In genomic region chrX:6376748-6377147, dm6 we compare ENCODE assay signal across 1 fruit fly cellular context.
TF ChIP-seq lines count a peak whose summit lies in the region.

No protein-coding gene starts in this region.

TF ChIP-seq in whole organism, embryonic, 481 proteins besides CTCF, POLR2A, EP300 and RAD21 (continued from another document and continues in another):
- TF ChIP-seq lov (optimal IDR thresholded peaks at IDR 0.05; lab: Kevin White, UChicago) (no peak), lov (GFP tag; IDR thresholded peaks at IDR 0.05; lab: Robert Waterston, UW) (no peak), D19B (GFP tag; optimal IDR thresholded peaks at IDR 0.05; lab: Kevin White, UChicago) (no peak), CG10366 (GFP tag; IDR thresholded peaks at IDR 0.05; lab: Robert Waterston, UW) (no peak), Usf (GFP tag; optimal IDR thresholded peaks at IDR 0.05; lab: Kevin White, UChicago) (no peak), vfl (GFP tag; optimal IDR thresholded peaks at IDR 0.05; lab: Kevin White, UChicago) (no peak), prd (optimal IDR thresholded peaks at IDR 0.05; lab: Kevin White, UChicago) (no peak), prd (GFP tag; IDR thresholded peaks at IDR 0.05; lab: Robert Waterston, UW) (0 out of 3 replicates have a peak, but pooled peaks have one; percentile 8), bsh (GFP tag; optimal IDR thresholded peaks at IDR 0.05; lab: Kevin White, UChicago) (peak in 1 of 2 experiments; percentile 5), CG34422 (GFP tag; IDR thresholded peaks at IDR 0.05; lab: Robert Waterston, UW) (no peak), eve (GFP tag; optimal IDR thresholded peaks at IDR 0.05; lab: Kevin White, UChicago) (no peak), dmrt11E (tag; optimal IDR thresholded peaks at IDR 0.05; lab: Kevin White, UChicago) (no peak), CG7556 (GFP tag; optimal IDR thresholded peaks at IDR 0.05; lab: Kevin White, UChicago) (peak; percentile 7), dm (GFP tag; optimal IDR thresholded peaks at IDR 0.05; lab: Kevin White, UChicago) (no peak), Fer3 (tag; optimal IDR thresholded peaks at IDR 0.05; lab: Kevin White, UChicago) (peak; percentile 3), Optix (GFP tag; IDR thresholded peaks at IDR 0.05; lab: Robert Waterston, UW) (no peak), bcd (GFP tag; optimal IDR thresholded peaks at IDR 0.05; lab: Kevin White, UChicago) (peak; percentile 14), br (optimal IDR thresholded peaks at IDR 0.05; lab: Kevin White, UChicago) (no peak), CG5245 (GFP tag; optimal IDR thresholded peaks at IDR 0.05; lab: Kevin White, UChicago) (no peak), hb (GFP tag; IDR thresholded peaks at IDR 0.05; lab: Robert Waterston, UW; ENCODE audit: partially characterized antibody) (no peak), Ets97D (GFP tag; optimal IDR thresholded peaks at IDR 0.05; lab: Kevin White, UChicago) (no peak), NFAT (GFP tag; IDR thresholded peaks at IDR 0.05; lab: Robert Waterston, UW) (no peak), gsb (GFP tag; IDR thresholded peaks at IDR 0.05; lab: Robert Waterston, UW) (no peak), zen (tag; optimal IDR thresholded peaks at IDR 0.05; lab: Kevin White, UChicago) (no peak), Sox100B (GFP tag; optimal IDR thresholded peaks at IDR 0.05; lab: Kevin White, UChicago) (no peak), CG14860 (GFP tag; IDR thresholded peaks at IDR 0.05; lab: Robert Waterston, UW; ENCODE audit: partially characterized antibody) (no peak), CG17912 (GFP tag; optimal IDR thresholded peaks at IDR 0.05; lab: Kevin White, UChicago) (no peak), CG4617 (GFP tag; optimal IDR thresholded peaks at IDR 0.05; lab: Kevin White, UChicago; ENCODE audit: borderline replicate concordance) (no peak), ATbp (GFP tag; optimal IDR thresholded peaks at IDR 0.05; lab: Kevin White, UChicago) (no peak), CG8944 (GFP tag; optimal IDR thresholded peaks at IDR 0.05; lab: Kevin White, UChicago) (peak; percentile 14), ssp (GFP tag; IDR thresholded peaks at IDR 0.05; lab: Robert Waterston, UW) (no peak; the same call in 1 of the 2 replicates), CG12659 (GFP tag; optimal IDR thresholded peaks at IDR 0.05; lab: Kevin White, UChicago) (no peak), CG17829 (tag; optimal IDR thresholded peaks at IDR 0.05; lab: Kevin White, UChicago) (no peak), stwl (tag; optimal IDR thresholded peaks at IDR 0.05; lab: Kevin White, UChicago) (no peak), pnt (GFP tag; optimal IDR thresholded peaks at IDR 0.05; lab: Kevin White, UChicago) (no peak), CG3065 (GFP tag; optimal IDR thresholded peaks at IDR 0.05; lab: Kevin White, UChicago) (no peak), usp (GFP tag; optimal IDR thresholded peaks at IDR 0.05; lab: Kevin White, UChicago) (no peak), tap (tag; optimal IDR thresholded peaks at IDR 0.05; lab: Kevin White, UChicago) (no peak), CG10462 (GFP tag; optimal IDR thresholded peaks at IDR 0.05; lab: Kevin White, UChicago) (no peak), CG3726 (GFP tag; IDR thresholded peaks at IDR 0.05; lab: Robert Waterston, UW) (no peak), wek (GFP tag; optimal IDR thresholded peaks at IDR 0.05; lab: Kevin White, UChicago) (no peak), fd3F (GFP tag; optimal IDR thresholded peaks at IDR 0.05; lab: Kevin White, UChicago) (no peak), CG31441 (GFP tag; IDR thresholded peaks at IDR 0.05; lab: Robert Waterston, UW) (no peak), grau (tag; optimal IDR thresholded peaks at IDR 0.05; lab: Kevin White, UChicago) (peak; percentile 23), sqz (GFP tag; optimal IDR thresholded peaks at IDR 0.05; lab: Kevin White, UChicago) (no peak), mam (GFP tag; optimal IDR thresholded peaks at IDR 0.05; lab: Kevin White, UChicago) (peak; percentile 27), gt (GFP tag; IDR thresholded peaks at IDR 0.05; lab: Robert Waterston, UW) (no peak), Ptx1 (GFP tag; IDR thresholded peaks at IDR 0.05; lab: Robert Waterston, UW) (peak; percentile 40; the same call in 1 of the 2 replicates), CG11085 (GFP tag; IDR thresholded peaks at IDR 0.05; lab: Robert Waterston, UW) (no peak), ewg (GFP tag; optimal IDR thresholded peaks at IDR 0.05; lab: Kevin White, UChicago) (no peak), Hr78 (GFP tag; optimal IDR thresholded peaks at IDR 0.05; lab: Kevin White, UChicago) (no peak), abd-A (tag; optimal IDR thresholded peaks at IDR 0.05; lab: Kevin White, UChicago) (no peak), CG12155 (GFP tag; optimal IDR thresholded peaks at IDR 0.05; lab: Kevin White, UChicago) (no peak), Hr51 (GFP tag; optimal IDR thresholded peaks at IDR 0.05; lab: Kevin White, UChicago) (peak in 1 of 2 experiments; percentile 24), E2f1 (GFP tag; IDR thresholded peaks at IDR 0.05; lab: Robert Waterston, UW) (no peak), dmrt99B (tag; optimal IDR thresholded peaks at IDR 0.05; lab: Kevin White, UChicago) (peak; percentile 52), seq (GFP tag; IDR thresholded peaks at IDR 0.05; lab: Robert Waterston, UW) (no peak), Hr3 (GFP tag; optimal IDR thresholded peaks at IDR 0.05; lab: Kevin White, UChicago) (no peak), mirr (GFP tag; optimal IDR thresholded peaks at IDR 0.05; lab: Kevin White, UChicago) (no peak), pzg (GFP tag; optimal IDR thresholded peaks at IDR 0.05; lab: Kevin White, UChicago) (no peak), CG12104 (GFP tag; optimal IDR thresholded peaks at IDR 0.05; lab: Kevin White, UChicago) (no peak), nom (GFP tag; optimal IDR thresholded peaks at IDR 0.05; lab: Kevin White, UChicago) (no peak), CG5953 (GFP tag; IDR thresholded peaks at IDR 0.05; lab: Robert Waterston, UW) (no peak), NK7.1 (GFP tag; optimal IDR thresholded peaks at IDR 0.05; lab: Kevin White, UChicago) (no peak), CG9727 (GFP tag; optimal IDR thresholded peaks at IDR 0.05; lab: Kevin White, UChicago) (peak; percentile 12), gsb-n (tag; optimal IDR thresholded peaks at IDR 0.05; lab: Kevin White, UChicago) (no peak), CG2116 (GFP tag; optimal IDR thresholded peaks at IDR 0.05; lab: Kevin White, UChicago) (no peak), hth (optimal IDR thresholded peaks at IDR 0.05; lab: Kevin White, UChicago) (no peak), grn (GFP tag; optimal IDR thresholded peaks at IDR 0.05; lab: Kevin White, UChicago) (no peak), Med (GFP tag; lab: Kevin White, UChicago) (peak; percentile 84), Meics (GFP tag; optimal IDR thresholded peaks at IDR 0.05; lab: Kevin White, UChicago) (peak; percentile 37), Jarid2 (GFP tag; optimal IDR thresholded peaks at IDR 0.05; lab: Kevin White, UChicago) (no peak), CG18476 (GFP tag; optimal IDR thresholded peaks at IDR 0.05; lab: Kevin White, UChicago) (no peak), wdn (GFP tag; IDR thresholded peaks at IDR 0.05; lab: Robert Waterston, UW) (no peak), CG16813 (GFP tag; IDR thresholded peaks at IDR 0.05; lab: Robert Waterston, UW; ENCODE audit: partially characterized antibody) (no peak), GATAe (GFP tag; conservative IDR thresholded peaks at IDR 0.05; lab: Robert Waterston, UW) (no peak), CG3407 (GFP tag; optimal IDR thresholded peaks at IDR 0.05; lab: Kevin White, UChicago) (no peak), Sry-δ (GFP tag; optimal IDR thresholded peaks at IDR 0.05; lab: Kevin White, UChicago) (no peak), CG6654 (GFP tag; optimal IDR thresholded peaks at IDR 0.05; lab: Kevin White, UChicago) (no peak), CG8765 (GFP tag; IDR thresholded peaks at IDR 0.05; lab: Robert Waterston, UW) (no peak), Asciz (GFP tag; optimal IDR thresholded peaks at IDR 0.05; lab: Kevin White, UChicago) (no peak), nerfin-2 (GFP tag; IDR thresholded peaks at IDR 0.05; lab: Robert Waterston, UW; ENCODE audit: partially characterized antibody) (no peak), CG1602 (GFP tag; optimal IDR thresholded peaks at IDR 0.05; lab: Kevin White, UChicago) (no peak), nau (GFP tag; optimal IDR thresholded peaks at IDR 0.05; lab: Kevin White, UChicago) (no peak), sob (GFP tag; IDR thresholded peaks at IDR 0.05; lab: Robert Waterston, UW) (no peak), CG12942 (GFP tag; optimal IDR thresholded peaks at IDR 0.05; lab: Kevin White, UChicago) (no peak), CG11093 (GFP tag; IDR thresholded peaks at IDR 0.05; lab: Robert Waterston, UW) (no peak), CG31388 (GFP tag; optimal IDR thresholded peaks at IDR 0.05; lab: Kevin White, UChicago) (no peak), CG2120 (GFP tag; optimal IDR thresholded peaks at IDR 0.05; lab: Kevin White, UChicago) (peak; percentile 51), B-H2 (GFP tag; optimal IDR thresholded peaks at IDR 0.05; lab: Kevin White, UChicago) (no peak), shn (GFP tag; optimal IDR thresholded peaks at IDR 0.05; lab: Kevin White, UChicago) (no peak), CkIIα-i1 (GFP tag; IDR thresholded peaks at IDR 0.05; lab: Robert Waterston, UW) (no peak), CG9932 (GFP tag; IDR thresholded peaks at IDR 0.05; lab: Robert Waterston, UW) (no peak), YL-1 (GFP tag; optimal IDR thresholded peaks at IDR 0.05; lab: Kevin White, UChicago) (no peak), bigmax (GFP tag; optimal IDR thresholded peaks at IDR 0.05; lab: Kevin White, UChicago) (no peak), CG6765 (GFP tag; optimal IDR thresholded peaks at IDR 0.05; lab: Kevin White, UChicago) (peak; percentile 1), nmo (GFP tag; optimal IDR thresholded peaks at IDR 0.05; lab: Kevin White, UChicago) (peak; percentile 27), gem (tag; optimal IDR thresholded peaks at IDR 0.05; lab: Kevin White, UChicago) (peak; percentile 54), CoRest (tag; optimal IDR thresholded peaks at IDR 0.05; lab: Kevin White, UChicago) (peak; percentile 16), Camta (GFP tag; optimal IDR thresholded peaks at IDR 0.05; lab: Kevin White, UChicago) (no peak), CG2875 (GFP tag; optimal IDR thresholded peaks at IDR 0.05; lab: Kevin White, UChicago) (no peak), fd96Cb (tag; optimal IDR thresholded peaks at IDR 0.05; lab: Kevin White, UChicago) (peak; percentile 11), Bdp1 (GFP tag; optimal IDR thresholded peaks at IDR 0.05; lab: Kevin White, UChicago) (no peak), Rx (GFP tag; IDR thresholded peaks at IDR 0.05; lab: Robert Waterston, UW) (no peak), so (GFP tag; IDR thresholded peaks at IDR 0.05; lab: Robert Waterston, UW) (no peak), aop (GFP tag; IDR thresholded peaks at IDR 0.05; lab: Robert Waterston, UW) (no peak), CG4404 (GFP tag; IDR thresholded peaks at IDR 0.05; lab: Robert Waterston, UW) (no peak), sens (GFP tag; lab: Kevin White, UChicago) (peak; percentile 45), CG18599 (GFP tag; optimal IDR thresholded peaks at IDR 0.05; lab: Kevin White, UChicago) (peak; percentile 50), CG30020 (tag; optimal IDR thresholded peaks at IDR 0.05; lab: Kevin White, UChicago) (no peak), CG34376 (GFP tag; optimal IDR thresholded peaks at IDR 0.05; lab: Kevin White, UChicago) (no peak), ttk (GFP tag; IDR thresholded peaks at IDR 0.05; lab: Robert Waterston, UW) (no peak), ap (GFP tag; IDR thresholded peaks at IDR 0.05; lab: Robert Waterston, UW) (no peak), HLHmδ (GFP tag; optimal IDR thresholded peaks at IDR 0.05; lab: Kevin White, UChicago) (no peak), toy (GFP tag; IDR thresholded peaks at IDR 0.05; lab: Robert Waterston, UW) (no peak), phol (tag; optimal IDR thresholded peaks at IDR 0.05; lab: Kevin White, UChicago) (peak; percentile 21), Blimp-1 (GFP tag; optimal IDR thresholded peaks at IDR 0.05; lab: Kevin White, UChicago) (peak; percentile 11), lmd (GFP tag; IDR thresholded peaks at IDR 0.05; lab: Robert Waterston, UW) (no peak), Ravus (GFP tag; IDR thresholded peaks at IDR 0.05; lab: Robert Waterston, UW) (no peak), Dfd (GFP tag; optimal IDR thresholded peaks at IDR 0.05; lab: Kevin White, UChicago) (no peak), dan (GFP tag; IDR thresholded peaks at IDR 0.05; lab: Robert Waterston, UW) (no peak), zfh1 (GFP tag; IDR thresholded peaks at IDR 0.05; lab: Robert Waterston, UW) (no peak), fd102C (GFP tag; optimal IDR thresholded peaks at IDR 0.05; lab: Kevin White, UChicago) (no peak), CG1647 (GFP tag; optimal IDR thresholded peaks at IDR 0.05; lab: Kevin White, UChicago) (no peak), CG4854 (GFP tag; optimal IDR thresholded peaks at IDR 0.05; lab: Kevin White, UChicago) (no peak), ro (GFP tag; IDR thresholded peaks at IDR 0.05; lab: Robert Waterston, UW) (no peak), sens-2 (GFP tag; IDR thresholded peaks at IDR 0.05; lab: Robert Waterston, UW) (no peak), dysf (GFP tag; IDR thresholded peaks at IDR 0.05; lab: Robert Waterston, UW) (peak; percentile 42; the same call in 1 of the 3 replicates), mld (GFP tag; IDR thresholded peaks at IDR 0.05; lab: Robert Waterston, UW; ENCODE audit: partially characterized antibody) (no peak), maf-S (GFP tag; optimal IDR thresholded peaks at IDR 0.05; lab: Kevin White, UChicago) (no peak), Dip3 (GFP tag; optimal IDR thresholded peaks at IDR 0.05; lab: Kevin White, UChicago) (no peak), CG11456 (GFP tag; IDR thresholded peaks at IDR 0.05; lab: Robert Waterston, UW) (no peak), salm (tag; optimal IDR thresholded peaks at IDR 0.05; lab: Kevin White, UChicago) (no peak), sc (optimal IDR thresholded peaks at IDR 0.05; lab: Kevin White, UChicago) (no peak), sc (GFP tag; optimal IDR thresholded peaks at IDR 0.05; lab: Kevin White, UChicago) (no peak), tio (GFP tag; optimal IDR thresholded peaks at IDR 0.05; lab: Kevin White, UChicago) (no peak), Stat92E (GFP tag; optimal IDR thresholded peaks at IDR 0.05; lab: Kevin White, UChicago) (no peak), HLH3B (GFP tag; IDR thresholded peaks at IDR 0.05; lab: Robert Waterston, UW) (0 out of 2 replicates have a peak, but pooled peaks have one; percentile 13), Side (GFP tag; optimal IDR thresholded peaks at IDR 0.05; lab: Kevin White, UChicago) (no peak), sisA (GFP tag; IDR thresholded peaks at IDR 0.05; lab: Robert Waterston, UW) (peak; percentile 27; the same call in 1 of the 2 replicates), pum (GFP tag; optimal IDR thresholded peaks at IDR 0.05; lab: Kevin White, UChicago) (no peak)
